Worm (Caenorhabditis elegans) whole organism, L2 larva: ENCODE results near the gene C06B3.6.

Experiments used
- C34F6.9 ChIP-seq: fragments of 150-350 bp; optimal IDR thresholded peaks from 2 replicates; lab custom pipeline; 2014; ENCODE audit warnings: missing biosample characterization, missing genetic modification characterization
- F13H6.1 ChIP-seq: sonication (generic microtip); optimal IDR thresholded peaks from 2 replicates; lab custom pipeline; 2016; ENCODE audit warnings: missing genetic modification characterization, missing compliant biosample characterization
- R02D3.7 ChIP-seq: fragments of 150-350 bp; optimal IDR thresholded peaks from 2 replicates; lab custom pipeline; 2014; ENCODE audit warnings: missing biosample characterization, missing genetic modification characterization
- Y55F3AM.14 ChIP-seq: fragments of 200-800 bp; sonication (Bioruptor generic); optimal IDR thresholded peaks from 2 replicates; lab custom pipeline; 2018; ENCODE audit warnings: mild to moderate bottlenecking, missing genetic modification characterization, missing compliant biosample characterization
- ZK546.5 ChIP-seq: sonication (generic microtip); optimal IDR thresholded peaks from 2 replicates; lab custom pipeline; 2017; ENCODE audit warnings: missing biosample characterization, missing genetic modification characterization
- alr-1 ChIP-seq: fragments of 150-350 bp; optimal IDR thresholded peaks from 2 replicates; lab custom pipeline; 2014; ENCODE audit warnings: missing biosample characterization, missing genetic modification characterization
- aly-2 ChIP-seq: fragments of 150-350 bp; optimal IDR thresholded peaks from 2 replicates; lab custom pipeline; 2014; ENCODE audit warnings: missing biosample characterization, missing genetic modification characterization
- ama-1 ChIP-seq: fragments of 150-350 bp; optimal IDR thresholded peaks from 2 replicates; lab custom pipeline; 2018; ENCODE audit warnings: inconsistent platforms
- blmp-1 ChIP-seq: sonication (generic microtip); optimal IDR thresholded peaks from 2 replicates; lab custom pipeline; 2017; ENCODE audit warnings: missing genetic modification characterization, mild to moderate bottlenecking, missing compliant biosample characterization, antibody characterized with exemption, moderate library complexity; ENCODE audit not compliant: insufficient read depth
- ceh-82 ChIP-seq: fragments of 150-350 bp; optimal IDR thresholded peaks from 2 replicates; lab custom pipeline; 2014; ENCODE audit warnings: missing biosample characterization, missing genetic modification characterization
- dmd-4 ChIP-seq: sonication (generic microtip); optimal IDR thresholded peaks from 2 replicates; lab custom pipeline; 2017; ENCODE audit warnings: missing biosample characterization, missing genetic modification characterization
- egl-27 ChIP-seq: sonication (generic microtip); optimal IDR thresholded peaks from 3 replicates; lab custom pipeline; 2017; ENCODE audit warnings: missing biosample characterization, missing genetic modification reagents, missing genetic modification characterization
- fos-1 ChIP-seq: fragments of 150-350 bp; optimal IDR thresholded peaks from 2 replicates; lab custom pipeline; 2014; ENCODE audit warnings: missing biosample characterization, missing genetic modification characterization
- gmeb-1 ChIP-seq: fragments of 150-350 bp; optimal IDR thresholded peaks from 2 replicates; lab custom pipeline; 2014; ENCODE audit warnings: missing biosample characterization, missing genetic modification characterization
- lin-11 ChIP-seq: fragments of 150-350 bp; sonication (generic microtip); optimal IDR thresholded peaks from 2 replicates; lab custom pipeline; 2014; ENCODE audit warnings: missing biosample characterization, missing genetic modification characterization, inconsistent platforms, mixed read lengths
- lin-13 ChIP-seq: fragments of 150-350 bp; optimal IDR thresholded peaks from 2 replicates; lab custom pipeline; 2014; ENCODE audit warnings: missing biosample characterization, missing genetic modification reagents, missing genetic modification characterization
- lin-39 ChIP-seq: fragments of 150-350 bp; optimal IDR thresholded peaks from 2 replicates; lab custom pipeline; 2014; ENCODE audit warnings: missing biosample characterization, missing genetic modification reagents, missing genetic modification characterization
- mab-5 ChIP-seq: fragments of 150-350 bp; optimal IDR thresholded peaks from 2 replicates; lab custom pipeline; 2014; ENCODE audit warnings: missing biosample characterization, missing genetic modification characterization
- mdl-1 ChIP-seq, 2 experiments: fragments of 150-350 bp in 1 of 2; sonication (generic microtip) in 1 of 2; optimal IDR thresholded peaks; 2 replicates each; lab custom pipeline; 2017; ENCODE audit warnings: missing biosample characterization in 2 of 2, missing genetic modification characterization in 2 of 2
- nhr-11 ChIP-seq: fragments of 150-350 bp; optimal IDR thresholded peaks from 2 replicates; lab custom pipeline; 2014; ENCODE audit warnings: missing biosample characterization, missing genetic modification characterization
- nhr-129 ChIP-seq: fragments of 150-350 bp; optimal IDR thresholded peaks from 2 replicates; lab custom pipeline; 2014; ENCODE audit warnings: missing biosample characterization, missing genetic modification characterization
- nhr-21 ChIP-seq: fragments of 150-350 bp; optimal IDR thresholded peaks from 2 replicates; lab custom pipeline; 2014; ENCODE audit warnings: missing biosample characterization, missing genetic modification characterization
- nhr-23 ChIP-seq: fragments of 150-350 bp; optimal IDR thresholded peaks from 2 replicates; lab custom pipeline; 2014; ENCODE audit warnings: missing biosample characterization, missing genetic modification reagents, missing genetic modification characterization
- nhr-25 ChIP-seq: fragments of 150-350 bp; sonication (generic microtip); optimal IDR thresholded peaks from 3 replicates; lab custom pipeline; 2014; ENCODE audit warnings: missing biosample characterization, missing genetic modification characterization
- nhr-6 ChIP-seq: fragments of 150-350 bp; optimal IDR thresholded peaks from 2 replicates; lab custom pipeline; 2014; ENCODE audit warnings: missing biosample characterization, missing genetic modification characterization
- nhr-77 ChIP-seq: fragments of 150-350 bp; optimal IDR thresholded peaks from 2 replicates; lab custom pipeline; 2014; ENCODE audit warnings: missing biosample characterization, missing genetic modification characterization
- peb-1 ChIP-seq: fragments of 150-350 bp; optimal IDR thresholded peaks from 2 replicates; lab custom pipeline; 2014; ENCODE audit warnings: missing biosample characterization, missing genetic modification characterization
- sem-4 ChIP-seq: fragments of 150-350 bp; optimal IDR thresholded peaks from 2 replicates; lab custom pipeline; 2014; ENCODE audit warnings: missing biosample characterization, missing genetic modification reagents, missing genetic modification characterization
- sma-3 ChIP-seq: sonication (generic microtip); optimal IDR thresholded peaks from 2 replicates; lab custom pipeline; 2016; ENCODE audit warnings: missing genetic modification reagents, missing genetic modification characterization, missing compliant biosample characterization
- snpc-4 ChIP-seq: fragments of 150-350 bp; optimal IDR thresholded peaks from 2 replicates; lab custom pipeline; 2014; ENCODE audit warnings: missing biosample characterization, missing genetic modification characterization
- unc-39 ChIP-seq: fragments of 150-350 bp; optimal IDR thresholded peaks from 2 replicates; lab custom pipeline; 2014; ENCODE audit warnings: missing biosample characterization, missing genetic modification characterization
- unc-62 ChIP-seq: fragments of 150-350 bp; optimal IDR thresholded peaks from 2 replicates; lab custom pipeline; 2014; ENCODE audit warnings: missing biosample characterization, missing genetic modification reagents, missing genetic modification characterization
- zag-1 ChIP-seq: fragments of 150-350 bp; optimal IDR thresholded peaks from 2 replicates; lab custom pipeline; 2014; ENCODE audit warnings: missing biosample characterization, missing genetic modification characterization
- ztf-1 ChIP-seq: fragments of 200-800 bp; sonication (Bioruptor generic); conservative IDR thresholded peaks from 2 replicates; pipeline ENCODE4 v1.3.6; 2022; ENCODE audit warnings: missing genetic modification characterization, missing compliant biosample characterization
- ztf-11 ChIP-seq: sonication (generic microtip); optimal IDR thresholded peaks from 2 replicates; lab custom pipeline; 2017; ENCODE audit warnings: missing biosample characterization, missing genetic modification characterization
- ztf-4 ChIP-seq: fragments of 150-350 bp; optimal IDR thresholded peaks from 2 replicates; lab custom pipeline; 2014; ENCODE audit warnings: missing biosample characterization, missing genetic modification characterization

The C06B3.6 gene

ce11 chrV:13908916-13909176 lies at the start of gene C06B3.6:
TSS of gene C06B3.6 (minus strand) at chrV:13908967.
- TF ChIP-seq ztf-1 (GFP tag; lab: Robert Waterston, UW) (no peak), ztf-11 (no peak), zag-1 (tag; lab: Kevin White, UChicago) (no peak), C34F6.9 (tag; lab: Kevin White, UChicago) (no peak), sma-3 (no peak), dmd-4 (no peak), ZK546.5 (tag; lab: Kevin White, UChicago) (no peak), ztf-4 (tag; lab: Kevin White, UChicago) (no peak), alr-1 (no peak), unc-39 (no peak), snpc-4 (no peak), egl-27 (tag; lab: Kevin White, UChicago) (no peak), R02D3.7 (no peak), Y55F3AM.14 (no peak), aly-2 (tag; lab: Kevin White, UChicago) (no peak), gmeb-1 (tag; lab: Kevin White, UChicago) (no peak), nhr-129 (no peak), mdl-1 (tag; optimal IDR thresholded peaks at IDR 0.05; lab: Kevin White, UChicago) (no peak), mab-5 (no peak)
- TF ChIP-seq, all 48 proteins: peak for 0

DNA sequence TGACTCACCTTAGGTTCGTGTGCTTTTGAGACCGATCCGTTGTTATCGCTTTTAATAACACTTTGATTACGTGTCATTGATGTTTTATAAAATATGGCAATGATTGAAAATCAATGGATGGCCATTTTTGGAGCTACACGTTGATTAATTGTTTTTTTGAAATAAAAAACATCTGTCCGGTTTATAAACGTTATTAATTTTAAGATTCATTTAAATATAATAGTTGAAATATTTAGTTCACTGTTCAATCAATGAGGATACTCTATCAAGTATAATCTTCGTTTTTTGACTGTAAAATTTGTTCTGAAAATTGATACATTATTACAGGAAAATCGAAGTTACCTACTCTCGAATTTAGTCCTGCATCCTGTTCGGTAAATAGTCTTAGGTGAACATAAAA lies 49.5 kb upstream of the C06B3.6 start, which contains the start of gene R10D12.10:
TSS of gene R10D12.10 (minus strand) at position 101 of the 400 bp plus-strand sequence.
- no peak for TF ChIP-seq nhr-25 (tag; lab: Kevin White, UChicago)
- no peak for TF ChIP-seq nhr-21
- TF ChIP-seq ztf-11 = no peak
- TF ChIP-seq ama-1 = no peak
- TF ChIP-seq nhr-6 (tag; lab: Kevin White, UChicago) = no peak
- no peak for TF ChIP-seq unc-39
- TF ChIP-seq unc-62 (GFP tag; lab: Kevin White, UChicago) = no peak

DNA sequence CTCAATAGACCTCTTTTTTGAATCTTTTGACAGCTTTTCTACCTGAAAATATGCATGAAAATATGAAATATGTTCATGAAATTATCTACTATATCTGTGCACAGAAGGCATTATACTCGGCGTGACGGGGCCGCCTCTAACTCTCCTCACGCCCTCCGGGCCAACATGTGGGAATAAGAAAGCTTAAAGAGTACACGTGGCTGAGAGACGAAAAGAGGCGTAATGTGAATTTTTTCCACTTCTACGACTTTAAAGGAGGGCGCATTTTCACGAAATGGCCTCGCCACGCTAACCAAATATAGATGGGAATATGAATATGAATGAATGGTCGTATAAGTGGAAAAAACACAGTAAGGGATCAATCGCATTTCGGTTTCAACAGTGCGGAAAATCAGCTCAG lies 48.9 kb upstream of the C06B3.6 start:
- TF ChIP-seq aly-2 (tag; lab: Kevin White, UChicago) (no peak), mdl-1 (tag; optimal IDR thresholded peaks at IDR 0.05; lab: Kevin White, UChicago) (no peak), nhr-129 (no peak), ZK546.5 (tag; lab: Kevin White, UChicago) (no peak), ztf-1 (GFP tag; lab: Robert Waterston, UW) (no peak), fos-1 (tag; lab: Kevin White, UChicago) (no peak), sem-4 (no peak), ama-1 (no peak)

ce11 chrV:13955370-13956089 lies 46.8 kb upstream of the C06B3.6 start:
- TF ChIP-seq alr-1 (no peak), nhr-6 (tag; lab: Kevin White, UChicago) (no peak)

ce11 chrV:13954056-13954455 lies 45.3 kb upstream of the C06B3.6 start, which contains the start of gene swt-6:
TSS of gene swt-6 (plus strand) at chrV:13954356.
- TF ChIP-seq nhr-25 (tag; lab: Kevin White, UChicago) (no peak), alr-1 (no peak), nhr-23 (tag; lab: Kevin White, UChicago) (no peak)
- TF ChIP-seq, all 48 proteins: peak for 0

DNA sequence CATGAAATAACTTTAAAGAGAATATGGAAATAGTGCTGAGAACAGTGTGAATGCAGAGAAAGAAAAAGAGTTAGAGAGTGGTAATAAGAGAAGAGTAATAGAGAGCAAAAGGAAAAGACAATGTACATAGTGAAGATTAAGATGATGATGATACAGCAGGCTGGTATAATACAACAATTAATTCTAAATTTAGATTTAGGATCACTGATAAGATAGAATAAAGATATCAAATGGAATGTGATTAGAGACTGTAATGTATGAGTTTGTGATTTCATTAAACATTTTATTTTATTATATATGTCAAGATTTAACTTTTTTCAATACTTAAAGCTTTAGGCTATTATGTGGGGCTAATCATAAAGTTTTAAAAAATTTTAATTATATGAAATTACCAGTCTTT lies 44.4 kb upstream of the C06B3.6 start, which contains the start of gene R10D12.8:
TSS of gene R10D12.8 (minus strand) at position 101 of the 400 bp plus-strand sequence.
- TF ChIP-seq alr-1 (no peak), nhr-77 (tag; lab: Kevin White, UChicago) (no peak), F13H6.1 (tag; lab: Kevin White, UChicago) (no peak), aly-2 (tag; lab: Kevin White, UChicago) (no peak), dmd-4 (no peak), lin-13 (GFP tag; lab: Kevin White, UChicago) (no peak), egl-27 (tag; lab: Kevin White, UChicago) (no peak), nhr-23 (tag; lab: Kevin White, UChicago) (no peak), peb-1 (tag; lab: Kevin White, UChicago) (no peak), mab-5 (no peak), ceh-82 (tag; lab: Kevin White, UChicago) (no peak), lin-11 (no peak), nhr-11 (no peak), lin-39 (tag; lab: Kevin White, UChicago) (no peak), nhr-6 (tag; lab: Kevin White, UChicago) (no peak), ZK546.5 (tag; lab: Kevin White, UChicago) (no peak), blmp-1 (tag; lab: Kevin White, UChicago) (no peak)
